Worm (Caenorhabditis elegans): ENCODE results near the gene F59E11.2.

Gene F59E11.2

ce11 chrV:8974889-8975422, 26.3 kb upstream of the F59E11.2 start, which contains the start of gene nhr-143:
TSS of gene nhr-143 (minus strand) at chrV:8974939.
- TF ChIP-seq mab-5 (tag; optimal IDR thresholded peaks at IDR 0.05) (no peak), fos-1 (tag; optimal IDR thresholded peaks at IDR 0.05) (peak; percentile 78), nhr-12 (tag; optimal IDR thresholded peaks at IDR 0.05) (no peak), nhr-21 (tag; optimal IDR thresholded peaks at IDR 0.05) (no peak), ztf-4 (tag; optimal IDR thresholded peaks at IDR 0.05) (no peak), crh-2 (tag; optimal IDR thresholded peaks at IDR 0.05) (peak; percentile 27), ztf-11 (tag; optimal IDR thresholded peaks at IDR 0.05) (no peak)

DNA sequence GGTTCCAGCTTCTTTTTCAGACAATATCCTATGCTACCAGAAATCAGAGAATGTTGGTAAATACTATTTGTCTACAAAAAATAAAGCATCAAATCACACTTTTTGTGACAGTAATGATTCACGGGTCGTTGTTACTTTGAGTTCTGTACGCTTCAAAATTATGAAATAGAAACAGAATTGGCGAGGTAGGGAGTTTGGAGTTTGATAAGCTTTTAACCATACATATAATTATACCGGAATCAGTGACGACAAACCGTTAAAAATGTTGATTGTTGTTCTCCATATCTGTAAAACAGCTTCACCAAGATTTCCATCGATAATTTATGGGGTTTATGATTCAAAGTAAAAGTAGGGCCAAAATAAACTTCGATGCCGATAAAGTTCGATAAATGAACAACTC, 23.4 kb upstream of the F59E11.2 start:
- TF ChIP-seq alr-1 (tag; optimal IDR thresholded peaks at IDR 0.05) (no peak), unc-55 (GFP tag; optimal IDR thresholded peaks at IDR 0.05) (no peak), Y55F3AM.14 (GFP tag; optimal IDR thresholded peaks at IDR 0.05) (no peak), ama-1 (optimal IDR thresholded peaks at IDR 0.05) (no peak), elt-3 (tag; optimal IDR thresholded peaks at IDR 0.05) (no peak), lsy-2 (tag; optimal IDR thresholded peaks at IDR 0.05) (no peak), nhr-77 (tag; optimal IDR thresholded peaks at IDR 0.05) (no peak), mdl-1 (tag; optimal IDR thresholded peaks at IDR 0.05) (no peak)

ce11 chrV:8980845-8981244, 20.4 kb upstream of the F59E11.2 start, which contains the start of gene str-84:
TSS of gene str-84 (minus strand) at chrV:8980945.
- TF ChIP-seq nhr-23 (tag; optimal IDR thresholded peaks at IDR 0.05) = no peak
- no peak for TF ChIP-seq mbf-1 (tag; optimal IDR thresholded peaks at IDR 0.05)
- TF ChIP-seq gmeb-1 (tag; optimal IDR thresholded peaks at IDR 0.05) = no peak
- TF ChIP-seq ztf-1 (GFP tag; conservative IDR thresholded peaks at IDR 0.05) = no peak
- TF ChIP-seq R02D3.7 (tag; optimal IDR thresholded peaks at IDR 0.05) = no peak
- no peak for TF ChIP-seq nhr-10 (tag; optimal IDR thresholded peaks at IDR 0.05)
- TF ChIP-seq nhr-11 (tag; optimal IDR thresholded peaks at IDR 0.05) = no peak
- TF ChIP-seq mab-5 (tag; optimal IDR thresholded peaks at IDR 0.05) = no peak
- TF ChIP-seq egl-27 (tag; optimal IDR thresholded peaks at IDR 0.05) = no peak
- TF ChIP-seq mdl-1 (tag; optimal IDR thresholded peaks at IDR 0.05) = no peak
- no peak for TF ChIP-seq C34F6.9 (tag; optimal IDR thresholded peaks at IDR 0.05)
- TF ChIP-seq ceh-82 (tag; optimal IDR thresholded peaks at IDR 0.05) = no peak

DNA sequence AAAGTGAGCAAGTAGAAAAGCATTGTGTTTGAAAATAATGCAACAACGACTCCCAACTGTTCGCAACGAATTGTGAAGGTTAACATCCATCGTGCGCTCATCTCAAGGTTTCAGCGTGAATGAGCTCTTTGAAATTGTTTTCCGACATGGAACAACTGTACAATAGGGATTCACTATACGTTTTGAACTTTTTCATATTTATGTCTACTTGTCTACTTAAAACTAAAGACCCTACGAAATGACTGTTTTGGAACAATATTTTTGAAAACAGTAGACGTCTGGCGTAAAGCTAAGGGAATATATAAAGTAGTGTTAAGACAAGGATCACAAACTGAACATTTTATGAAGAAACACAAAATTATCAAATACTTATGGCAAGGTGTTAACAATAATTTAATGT, 17.7 kb upstream of the F59E11.2 start, which contains the start of gene str-86:
TSS of gene str-86 (minus strand) at position 101 of the 400 bp plus-strand sequence.
- TF ChIP-seq sma-3 (GFP tag; optimal IDR thresholded peaks at IDR 0.05) = no peak
- no peak for TF ChIP-seq R02D3.7 (tag; optimal IDR thresholded peaks at IDR 0.05)
- no peak for TF ChIP-seq nhr-23 (tag; optimal IDR thresholded peaks at IDR 0.05)
- no peak for TF ChIP-seq crh-2 (tag; optimal IDR thresholded peaks at IDR 0.05)

DNA sequence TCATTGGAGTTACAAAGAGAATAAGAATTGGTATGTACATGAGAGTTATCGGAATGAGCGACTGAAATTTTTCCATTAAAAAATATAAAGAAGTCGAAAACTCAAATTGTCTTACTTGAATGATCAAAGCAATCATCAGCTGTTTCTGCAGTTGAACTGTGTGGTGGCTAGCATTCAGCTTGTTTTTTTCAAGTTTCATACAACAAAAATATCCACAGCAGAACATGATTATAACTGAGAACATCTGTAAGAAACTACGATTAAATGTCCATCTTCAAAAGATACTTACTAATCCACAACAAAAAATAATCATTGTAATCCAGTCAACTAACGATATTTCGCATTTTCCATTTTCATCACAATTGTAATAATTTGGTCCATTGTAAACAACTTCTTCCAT, 16.5 kb upstream of the F59E11.2 start:
- TF ChIP-seq zag-1 (tag; optimal IDR thresholded peaks at IDR 0.05) (no peak), sem-4 (tag; optimal IDR thresholded peaks at IDR 0.05) (no peak), Y55F3AM.14 (GFP tag; optimal IDR thresholded peaks at IDR 0.05) (no peak), nhr-11 (tag; optimal IDR thresholded peaks at IDR 0.05) (no peak), mdl-1 (tag; optimal IDR thresholded peaks at IDR 0.05) (no peak), gmeb-1 (tag; optimal IDR thresholded peaks at IDR 0.05) (no peak), skn-1 (tag; optimal IDR thresholded peaks at IDR 0.05) (no peak), ama-1 (optimal IDR thresholded peaks at IDR 0.05) (no peak)

- no peak for TF ChIP-seq unc-39 (tag; optimal IDR thresholded peaks at IDR 0.05)
- no peak for TF ChIP-seq ztf-4 (tag; optimal IDR thresholded peaks at IDR 0.05)
- no peak for TF ChIP-seq dmd-4 (tag; optimal IDR thresholded peaks at IDR 0.05)
- no peak for TF ChIP-seq gmeb-1 (tag; optimal IDR thresholded peaks at IDR 0.05)
- TF ChIP-seq nhr-23 (tag; optimal IDR thresholded peaks at IDR 0.05) = no peak
Measured at ce11 chrV:8985740-8986139, 15.5 kb upstream of the F59E11.2 start, which contains the start of gene str-85. TSS of gene str-85 (minus strand) at chrV:8985840.

DNA sequence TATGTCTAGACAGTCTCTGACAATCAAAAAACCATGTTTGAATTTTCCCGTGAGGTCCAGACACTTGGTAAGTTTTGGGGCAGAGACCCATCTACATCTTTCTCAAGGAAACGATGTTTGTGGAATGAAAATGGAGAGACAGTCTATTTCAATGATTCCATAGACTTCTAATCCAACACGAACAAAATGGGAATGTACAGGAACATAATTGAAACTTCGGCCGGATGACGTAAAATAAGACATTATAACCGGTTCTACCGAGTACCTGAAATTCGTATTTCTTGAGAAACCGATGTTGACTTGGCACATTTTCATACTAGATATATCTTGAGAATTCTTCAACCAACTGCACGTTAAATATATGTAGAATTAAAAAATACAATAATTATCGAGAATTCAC, 13.2 kb upstream of the F59E11.2 start, which contains the start of gene str-87:
TSS of gene str-87 (minus strand) at position 101 of the 400 bp plus-strand sequence.
- no peak for TF ChIP-seq ztf-4 (tag; optimal IDR thresholded peaks at IDR 0.05)
- no peak for TF ChIP-seq snpc-4 (tag; optimal IDR thresholded peaks at IDR 0.05)
- TF ChIP-seq ceh-82 (tag; optimal IDR thresholded peaks at IDR 0.05) = no peak
- no peak for TF ChIP-seq ztf-11 (tag; optimal IDR thresholded peaks at IDR 0.05)
- TF ChIP-seq ceh-16 (tag; optimal IDR thresholded peaks at IDR 0.05) = no peak
- TF ChIP-seq dmd-4 (tag; optimal IDR thresholded peaks at IDR 0.05) = no peak
- no peak for TF ChIP-seq Y55F3AM.14 (GFP tag; optimal IDR thresholded peaks at IDR 0.05)
- TF ChIP-seq unc-55 (GFP tag; optimal IDR thresholded peaks at IDR 0.05) = no peak
- TF ChIP-seq nhr-25 (tag; optimal IDR thresholded peaks at IDR 0.05) = no peak
- TF ChIP-seq R02D3.7 (tag; optimal IDR thresholded peaks at IDR 0.05) = no peak
- no peak for TF ChIP-seq lin-13 (GFP tag; optimal IDR thresholded peaks at IDR 0.05)

Measured in whole organism, L2 larva.